Worm (Caenorhabditis elegans): ENCODE results near the gene K11H3.3.
A peak's percentile ranks its signal among the peaks of the same experiment; 100 is the strongest.

The K11H3.3 gene

ce11 chrIII:9867780-9868503 is 16.3 kb downstream of the K11H3.3 start, which contains the start of gene dhhc-4 (continued):
- TF ChIP-seq C04F5.9 (tag; optimal IDR thresholded peaks at IDR 0.05) (peak; percentile 84), fkh-8 (tag; optimal IDR thresholded peaks at IDR 0.05) (peak; percentile 85), sup-37 (GFP tag; optimal IDR thresholded peaks at IDR 0.05) (peak; percentile 82), ceh-90 (tag; optimal IDR thresholded peaks at IDR 0.05) (peak; percentile 97), C16A3.4 (tag; optimal IDR thresholded peaks at IDR 0.05) (peak; percentile 12), ama-1 (optimal IDR thresholded peaks at IDR 0.05) (no peak), unc-86 (tag; optimal IDR thresholded peaks at IDR 0.05) (peak; percentile 83)

ce11 chrIII:9871032-9871431 is 19.4 kb downstream of the K11H3.3 start, which contains the start of gene ZK757.1:
Gene ZK757.1, minus strand, starts transcription at chrIII:9871132.
- TF ChIP-seq mef-2 (tag; optimal IDR thresholded peaks at IDR 0.05), result no peak
- TF ChIP-seq nhr-84 (tag; optimal IDR thresholded peaks at IDR 0.05), result no peak
- TF ChIP-seq tlp-1 (tag; optimal IDR thresholded peaks at IDR 0.05), result no peak
- no peak for TF ChIP-seq ceh-82 (tag; optimal IDR thresholded peaks at IDR 0.05)
- TF ChIP-seq nhr-90 (tag; optimal IDR thresholded peaks at IDR 0.05; ENCODE audit: poor library complexity), result no peak
- no peak for TF ChIP-seq lin-39 (tag; optimal IDR thresholded peaks at IDR 0.05)
- TF ChIP-seq sox-4 (tag; optimal IDR thresholded peaks at IDR 0.05), result no peak

ce11 chrIII:9874515-9874914 is 22.9 kb downstream of the K11H3.3 start:
- TF ChIP-seq blmp-1 (tag; optimal IDR thresholded peaks at IDR 0.05) (no peak), elt-2 (tag; optimal IDR thresholded peaks at IDR 0.05) (no peak), pag-3 (tag; optimal IDR thresholded peaks at IDR 0.05; ENCODE audit: borderline replicate concordance, insufficient read depth) (no peak), nhr-84 (tag; optimal IDR thresholded peaks at IDR 0.05) (no peak), zag-1 (tag; optimal IDR thresholded peaks at IDR 0.05) (no peak), lin-13 (GFP tag; optimal IDR thresholded peaks at IDR 0.05) (no peak), nhr-12 (tag; optimal IDR thresholded peaks at IDR 0.05) (no peak), snu-23 (GFP tag; optimal IDR thresholded peaks at IDR 0.05) (no peak), fkh-10 (GFP tag; optimal IDR thresholded peaks at IDR 0.05) (no peak), nhr-85 (tag) (no peak), unc-62 (GFP tag; optimal IDR thresholded peaks at IDR 0.05) (no peak), nhr-237 (tag; optimal IDR thresholded peaks at IDR 0.05) (no peak), xbp-1 (tag; optimal IDR thresholded peaks at IDR 0.05) (no peak), tbx-2 (tag; optimal IDR thresholded peaks at IDR 0.05) (no peak), hlh-17 (GFP tag; optimal IDR thresholded peaks at IDR 0.05; ENCODE audit: borderline replicate concordance) (no peak), ztf-4 (tag; optimal IDR thresholded peaks at IDR 0.05) (no peak), alr-1 (tag; optimal IDR thresholded peaks at IDR 0.05; ENCODE audit: borderline replicate concordance) (no peak), hpl-2 (GFP tag; optimal IDR thresholded peaks at IDR 0.05) (no peak), efl-1 (optimal IDR thresholded peaks at IDR 0.05) (no peak), efl-1 (GFP tag; optimal IDR thresholded peaks at IDR 0.05 in 1 of 2) (no peak)

- TF ChIP-seq unc-98 (GFP tag; IDR thresholded peaks at IDR 0.05) (no peak), isw-1 (GFP tag; IDR thresholded peaks at IDR 0.05) (no peak), fkh-4 (tag; optimal IDR thresholded peaks at IDR 0.05; ENCODE audit: borderline replicate concordance) (no peak), zip-4 (GFP tag; optimal IDR thresholded peaks at IDR 0.05) (no peak), lin-15B (tag; optimal IDR thresholded peaks at IDR 0.05) (no peak), ama-1 (optimal IDR thresholded peaks at IDR 0.05) (no peak), jun-1 (tag; optimal IDR thresholded peaks at IDR 0.05) (no peak), C34B4.2 (tag; optimal IDR thresholded peaks at IDR 0.05) (no peak), C16A3.4 (tag; optimal IDR thresholded peaks at IDR 0.05) (no peak), ceh-90 (tag; optimal IDR thresholded peaks at IDR 0.05) (no peak), Y116A8C.19 (tag; optimal IDR thresholded peaks at IDR 0.05; ENCODE audit: borderline replicate concordance) (no peak), efl-1 (optimal IDR thresholded peaks at IDR 0.05) (no peak), efl-1 (GFP tag; optimal IDR thresholded peaks at IDR 0.05 in 1 of 2) (no peak)
These were observed 25.3 kb downstream of the K11H3.3 start, which contains the start of gene ZK757.10 for ce11 chrIII:9876951-9877350. Gene ZK757.10, plus strand, starts transcription at chrIII:9877251.

All from whole organism, L1 larva.